Worm (Caenorhabditis elegans) whole organism, young adult: Measurements from ENCODE around the gene srh-149.

Source experiments
- Y53F4B.3 ChIP-seq: fragments of 200-800 bp; sonication (Bioruptor generic); IDR thresholded peaks from 2 replicates; pipeline ENCODE4 v1.3.6; 2022; ENCODE audit warnings: missing genetic modification reagents, missing genetic modification characterization, missing compliant biosample characterization
- Y95B8A.8 ChIP-seq: fragments of 200-800 bp; sonication (Bioruptor generic); IDR thresholded peaks from 2 replicates; pipeline ENCODE4 v1.3.6; 2022; ENCODE audit warnings: missing genetic modification reagents, missing genetic modification characterization, missing compliant biosample characterization
- ama-1 ChIP-seq, 3 experiments: fragments of 150-350 bp in 1 of 3; sonication (generic microtip) in 2 of 3; optimal IDR thresholded peaks; 2 replicates each; lab custom pipeline; 2014 to 2018; ENCODE audit warnings: missing biosample characterization in 2 of 3, missing genetic modification characterization in 2 of 3, missing genetic modification reagents in 2 of 3
- ceh-91 ChIP-seq: fragments of 200-800 bp; sonication (Bioruptor generic); IDR thresholded peaks from 2 replicates; pipeline ENCODE4 v1.3.6; 2022; ENCODE audit warnings: missing genetic modification reagents, missing genetic modification characterization, missing compliant biosample characterization
- ets-4 ChIP-seq: fragments of 200-800 bp; sonication (Bioruptor generic); optimal IDR thresholded peaks from 2 replicates; lab custom pipeline; 2018; ENCODE audit warnings: mild to moderate bottlenecking, missing genetic modification characterization, missing compliant biosample characterization
- lsy-27 ChIP-seq: sonication (generic microtip); optimal IDR thresholded peaks from 2 replicates; lab custom pipeline; 2017; ENCODE audit warnings: missing genetic modification characterization, mild to moderate bottlenecking, missing compliant biosample characterization, antibody characterized with exemption, missing genotype, borderline replicate concordance; ENCODE audit not compliant: insufficient read depth
- madf-3 ChIP-seq: fragments of 200-800 bp; sonication (Bioruptor generic); IDR thresholded peaks from 2 replicates; pipeline ENCODE4 v1.3.6; 2022; ENCODE audit warnings: missing genetic modification reagents, missing genetic modification characterization, missing compliant biosample characterization
- nhr-179 ChIP-seq: sonication (generic microtip); optimal IDR thresholded peaks from 2 replicates; lab custom pipeline; 2016; ENCODE audit warnings: mild to moderate bottlenecking, missing genetic modification characterization, missing compliant biosample characterization
- sea-2 ChIP-seq: fragments of 200-800 bp; sonication (Bioruptor generic); IDR thresholded peaks from 2 replicates; pipeline ENCODE4 v1.3.6; 2022; ENCODE audit warnings: missing genetic modification characterization, missing compliant biosample characterization
- snpc-3.4 ChIP-seq: sonication (generic microtip); optimal IDR thresholded peaks from 2 replicates; lab custom pipeline; 2017; ENCODE audit warnings: missing genetic modification characterization, mild to moderate bottlenecking, missing compliant biosample characterization, antibody characterized with exemption, moderate library complexity, missing genotype, missing genetic modification reagents
- tbx-9 ChIP-seq: sonication (generic microtip); optimal IDR thresholded peaks from 2 replicates; lab custom pipeline; 2016; ENCODE audit warnings: borderline replicate concordance, missing genetic modification characterization, inconsistent platforms, missing compliant biosample characterization
- unc-130 ChIP-seq: sonication (generic microtip); optimal IDR thresholded peaks from 2 replicates; lab custom pipeline; 2016; ENCODE audit warnings: missing genetic modification reagents, missing genetic modification characterization, missing compliant biosample characterization

- TF ChIP-seq nhr-179 (tag; lab: Kevin White, UChicago) (no peak), madf-3 (GFP tag; lab: Robert Waterston, UW) (no peak), ets-4 (GFP tag; lab: Kevin White, UChicago) (no peak), tbx-9 (tag; lab: Kevin White, UChicago) (no peak), Y95B8A.8 (GFP tag; lab: Robert Waterston, UW) (no peak), lsy-27 (tag; lab: Kevin White, UChicago) (no peak), sea-2 (no peak), Y53F4B.3 (GFP tag; lab: Robert Waterston, UW) (no peak), ceh-91 (GFP tag; lab: Robert Waterston, UW) (no peak), unc-130 (GFP tag; lab: Kevin White, UChicago) (no peak), snpc-3.4 (tag; lab: Kevin White, UChicago) (no peak), ama-1 (optimal IDR thresholded peaks at IDR 0.05; lab: Kevin White, UChicago) (no peak), ama-1 (GFP tag; optimal IDR thresholded peaks at IDR 0.05; lab: Kevin White, UChicago) (no peak)
Measured at ce11 chrV:15817746-15818145, 23.2 kb downstream of the srh-149 start, which contains the start of gene abf-3.
